Fruit fly (Drosophila melanogaster) whole organism, wandering third instar larva: ENCODE measurements around the gene Met.
A peak's percentile ranks its signal among the peaks of the same experiment; 100 is the strongest.

Experiments used
- Abd-B ChIP-seq: fragments of >200 bp; optimal IDR thresholded peaks from 2 replicates; lab custom pipeline; 2017; ENCODE audit warnings: missing biosample characterization, missing genetic modification characterization
- CG32264 ChIP-seq: fragments of 200-800 bp; sonication (Bioruptor generic); optimal IDR thresholded peaks from 2 replicates; lab custom pipeline; 2016; ENCODE audit warnings: missing biosample characterization, missing genetic modification characterization
- CrebA ChIP-seq: fragments of 200-800 bp; sonication (Bioruptor generic); optimal IDR thresholded peaks from 2 replicates; lab custom pipeline; 2016; ENCODE audit warnings: missing biosample characterization, mild to moderate bottlenecking, missing genetic modification characterization, borderline replicate concordance
- Dfd ChIP-seq: fragments of >200 bp; optimal IDR thresholded peaks from 2 replicates; lab custom pipeline; 2017; ENCODE audit warnings: missing biosample characterization, missing genetic modification characterization
- Dif ChIP-seq: fragments of 200-275, 200-300 bp; sonication (Bioruptor generic); optimal IDR thresholded peaks from 2 replicates; lab custom pipeline; 2018; ENCODE audit warnings: missing biosample characterization, missing genetic modification characterization; ENCODE audit not compliant: partially characterized antibody
- GATAd ChIP-seq: sonication (Bioruptor generic); optimal IDR thresholded peaks from 2 replicates; lab custom pipeline; 2016; ENCODE audit warnings: missing biosample characterization, missing genetic modification characterization
- HLH106 ChIP-seq: fragments of 200-800 bp; optimal IDR thresholded peaks from 3 replicates; lab custom pipeline; 2019; ENCODE audit warnings: missing biosample characterization, mild to moderate bottlenecking, missing genetic modification characterization, moderate library complexity
- Hnf4 ChIP-seq: fragments of 200-800 bp; sonication (Bioruptor generic); optimal IDR thresholded peaks from 2 replicates; lab custom pipeline; 2016; ENCODE audit warnings: missing biosample characterization, mild to moderate bottlenecking, missing genetic modification characterization
- Hr78 ChIP-seq: fragments of >200 bp; optimal IDR thresholded peaks from 2 replicates; lab custom pipeline; 2017; ENCODE audit warnings: missing biosample characterization, missing genetic modification characterization
- Hr83 ChIP-seq: fragments of 200-300 bp; sonication (Bioruptor generic); optimal IDR thresholded peaks from 2 replicates; lab custom pipeline; 2016; ENCODE audit warnings: missing biosample characterization, mild to moderate bottlenecking, missing genetic modification characterization, moderate library complexity; ENCODE audit not compliant: poor library complexity, severe bottlenecking
- Mio ChIP-seq: sonication (Bioruptor generic); optimal IDR thresholded peaks from 2 replicates; lab custom pipeline; 2016; ENCODE audit warnings: missing biosample characterization, missing genetic modification characterization
- OdsH ChIP-seq: fragments of 200-800 bp; sonication (Bioruptor generic); optimal IDR thresholded peaks from 2 replicates; lab custom pipeline; 2016; ENCODE audit warnings: missing biosample characterization, mild to moderate bottlenecking, missing genetic modification characterization
- Rel ChIP-seq, 2 experiments: fragments of 200-800 bp; sonication (Bioruptor generic) in 1 of 2; optimal IDR thresholded peaks; 2 replicates in 1 of 2; 3 replicates in 1 of 2; lab custom pipeline; 2016 to 2019; ENCODE audit warnings: mild to moderate bottlenecking in 2 of 2, missing biosample characterization in 2 of 2, missing genetic modification characterization in 2 of 2, moderate library complexity in 1 of 2
- Vsx2 ChIP-seq: fragments of 200-300, 225-300 bp; sonication (Bioruptor generic); optimal IDR thresholded peaks from 2 replicates; lab custom pipeline; 2018; ENCODE audit warnings: missing biosample characterization, missing genetic modification characterization; ENCODE audit not compliant: partially characterized antibody
- brk ChIP-seq: fragments of 200-800 bp; sonication (Bioruptor generic); optimal IDR thresholded peaks from 2 replicates; lab custom pipeline; 2016; ENCODE audit warnings: missing biosample characterization, mild to moderate bottlenecking, missing genetic modification characterization
- dsf ChIP-seq: sonication (Bioruptor generic); optimal IDR thresholded peaks from 2 replicates; lab custom pipeline; 2016; ENCODE audit warnings: missing biosample characterization, missing genetic modification characterization, borderline replicate concordance
- ey ChIP-seq: fragments of 200-800 bp; sonication (Bioruptor generic); optimal IDR thresholded peaks from 2 replicates; lab custom pipeline; 2016; ENCODE audit warnings: missing biosample characterization, missing genetic modification characterization
- foxo ChIP-seq, 2 experiments: fragments of 200-800 bp; sonication (Bioruptor generic); optimal IDR thresholded peaks; 2 replicates in 1 of 2; 3 replicates in 1 of 2; lab custom pipeline; 2016 to 2017; ENCODE audit warnings: missing biosample characterization in 2 of 2, missing genetic modification characterization in 2 of 2
- fru ChIP-seq: fragments of 200-800 bp; sonication (Bioruptor generic); optimal IDR thresholded peaks from 3 replicates; lab custom pipeline; 2016; ENCODE audit warnings: missing biosample characterization, mild to moderate bottlenecking, missing genetic modification characterization
- jim ChIP-seq: fragments of 175-275, 200-325 bp; sonication (Bioruptor generic); optimal IDR thresholded peaks from 2 replicates; lab custom pipeline; 2016; ENCODE audit warnings: missing biosample characterization, mild to moderate bottlenecking, missing genetic modification characterization
- lola ChIP-seq: fragments of >200 bp; optimal IDR thresholded peaks from 2 replicates; lab custom pipeline; 2017; ENCODE audit warnings: missing biosample characterization, missing genetic modification characterization
- pan ChIP-seq: fragments of >200 bp; optimal IDR thresholded peaks from 2 replicates; lab custom pipeline; 2017
- psq ChIP-seq: fragments of 200-800 bp; sonication (Bioruptor generic); optimal IDR thresholded peaks from 3 replicates; lab custom pipeline; 2017; ENCODE audit warnings: missing biosample characterization, mild to moderate bottlenecking, missing genetic modification characterization, moderate library complexity
- sv ChIP-seq: fragments of 200-800 bp; sonication (Bioruptor generic); optimal IDR thresholded peaks from 3 replicates; lab custom pipeline; 2016; ENCODE audit warnings: missing biosample characterization, missing genetic modification characterization
- tai ChIP-seq: sonication (Bioruptor generic); optimal IDR thresholded peaks from 2 replicates; lab custom pipeline; 2016; ENCODE audit warnings: missing biosample characterization, missing genetic modification characterization
- usp ChIP-seq: fragments of >200 bp; optimal IDR thresholded peaks from 2 replicates; lab custom pipeline; 2017; ENCODE audit warnings: missing biosample characterization, missing genetic modification characterization

Gene Met

DNA sequence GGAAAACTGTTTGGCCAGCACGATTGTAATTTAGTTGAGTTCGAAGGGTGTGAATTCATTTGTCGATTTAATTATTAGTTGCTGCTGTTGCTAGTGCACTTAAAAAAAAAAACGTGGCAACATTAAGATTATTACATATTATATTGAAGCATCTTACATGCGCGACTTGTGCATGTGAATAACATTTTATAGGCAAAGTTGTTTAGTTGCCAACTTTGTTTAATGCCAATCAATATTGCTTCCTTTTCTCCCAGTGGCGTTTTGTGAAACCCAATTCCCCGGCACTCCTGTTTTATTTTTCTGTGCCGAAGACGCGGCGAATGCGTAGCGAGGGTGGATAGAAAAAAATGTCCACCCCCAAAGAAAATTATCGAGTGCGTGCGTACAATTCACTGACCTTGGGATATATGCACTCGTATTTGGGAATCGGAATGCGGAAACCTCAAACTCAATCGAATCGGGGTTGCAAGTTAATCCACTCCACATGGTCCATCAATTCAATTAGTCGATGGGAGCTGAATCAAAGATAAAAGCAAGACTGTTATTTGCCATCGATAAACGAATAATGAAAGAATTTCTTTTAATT is 13.2 kb downstream of the Met start:
- no peak for TF ChIP-seq fru (GFP tag; lab: Kevin White, UChicago)
- no peak for TF ChIP-seq pan (lab: Kevin White, UChicago)
- no peak for TF ChIP-seq psq
- no peak for TF ChIP-seq dsf (GFP tag; lab: Kevin White, UChicago)
- TF ChIP-seq ey, result no peak
- peak; percentile 23 for TF ChIP-seq sv (GFP tag; lab: Kevin White, UChicago)
- TF ChIP-seq Hnf4 (GFP tag; lab: Kevin White, UChicago), result no peak
- no peak for TF ChIP-seq GATAd

DNA sequence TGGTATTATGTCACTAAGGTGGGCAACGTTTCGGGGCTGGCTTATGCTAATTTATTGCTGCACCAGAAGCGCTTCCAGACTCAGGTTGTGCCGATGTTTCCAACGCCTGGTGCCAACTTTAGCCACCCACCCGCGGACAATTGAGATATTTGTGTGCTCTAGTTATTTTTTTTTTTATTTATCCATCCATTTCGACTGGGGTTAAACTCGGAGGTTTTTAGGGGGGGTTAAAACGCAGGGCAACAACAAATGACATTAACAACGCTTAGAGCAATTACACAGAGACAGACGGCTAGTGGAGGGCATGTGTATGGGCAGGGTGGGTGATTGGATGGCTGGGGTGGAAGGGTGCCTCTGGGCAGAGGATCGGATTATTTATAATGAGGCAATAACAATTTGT is 15.8 kb downstream of the Met start:
- TF ChIP-seq pan (lab: Kevin White, UChicago), result no peak
- no peak for TF ChIP-seq Vsx2 (GFP tag; lab: Kevin White, UChicago)
- TF ChIP-seq Hr78, result no peak
- TF ChIP-seq HLH106 (tag; lab: Kevin White, UChicago), result no peak
- no peak for TF ChIP-seq Rel (GFP tag; optimal IDR thresholded peaks at IDR 0.05; lab: Kevin White, UChicago)
- TF ChIP-seq Rel (tag; optimal IDR thresholded peaks at IDR 0.05; lab: Kevin White, UChicago), result no peak
- TF ChIP-seq OdsH (GFP tag; lab: Kevin White, UChicago), result no peak
- no peak for TF ChIP-seq brk
- no peak for TF ChIP-seq jim
- TF ChIP-seq lola (GFP tag; lab: Kevin White, UChicago), result no peak
- no peak for TF ChIP-seq sv (GFP tag; lab: Kevin White, UChicago)
- TF ChIP-seq Mio (GFP tag; lab: Kevin White, UChicago), result no peak

DNA sequence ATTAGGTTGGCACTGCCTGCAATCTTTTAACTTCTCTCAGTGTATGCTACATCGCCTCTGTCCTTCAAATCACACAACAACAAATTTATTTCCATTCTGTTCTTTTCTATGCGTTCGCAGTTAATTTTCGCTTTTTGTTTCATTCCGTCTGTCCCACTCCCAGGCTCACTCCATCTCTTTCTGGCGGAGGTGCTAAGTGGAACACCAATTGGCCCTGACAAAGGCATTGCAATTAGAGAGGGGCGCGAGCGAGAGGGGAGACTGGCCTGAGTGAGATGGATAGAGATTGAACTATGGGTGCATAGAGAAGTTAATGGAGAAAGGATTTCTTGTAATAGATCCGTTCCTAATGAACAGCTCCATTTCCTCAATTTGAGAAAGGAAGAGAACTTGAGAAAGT is 24.6 kb downstream of the Met start:
- no peak for TF ChIP-seq sv (GFP tag; lab: Kevin White, UChicago)
- TF ChIP-seq, all 38 proteins: peak for 0

DNA sequence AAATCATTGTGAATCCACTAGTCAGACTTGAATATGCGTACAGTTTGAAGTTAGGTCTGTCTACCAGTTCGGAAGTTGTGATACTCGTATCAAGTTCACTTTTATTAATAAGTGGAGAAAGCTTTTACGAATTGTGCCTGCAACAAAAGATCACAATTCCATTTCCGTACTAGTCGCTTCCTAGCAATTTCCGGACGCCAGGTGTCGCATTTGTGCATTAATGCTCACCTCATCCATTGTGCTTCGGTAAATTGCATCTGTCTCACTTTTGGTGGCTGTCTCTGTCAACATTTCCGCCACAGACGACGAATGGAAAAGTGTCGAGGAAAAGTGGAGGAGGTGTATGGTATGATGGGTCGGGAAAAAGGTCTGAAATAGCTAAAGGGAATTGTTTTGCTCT is 27.3 kb downstream of the Met start:
- TF ChIP-seq Vsx2 (GFP tag; lab: Kevin White, UChicago), result no peak

DNA sequence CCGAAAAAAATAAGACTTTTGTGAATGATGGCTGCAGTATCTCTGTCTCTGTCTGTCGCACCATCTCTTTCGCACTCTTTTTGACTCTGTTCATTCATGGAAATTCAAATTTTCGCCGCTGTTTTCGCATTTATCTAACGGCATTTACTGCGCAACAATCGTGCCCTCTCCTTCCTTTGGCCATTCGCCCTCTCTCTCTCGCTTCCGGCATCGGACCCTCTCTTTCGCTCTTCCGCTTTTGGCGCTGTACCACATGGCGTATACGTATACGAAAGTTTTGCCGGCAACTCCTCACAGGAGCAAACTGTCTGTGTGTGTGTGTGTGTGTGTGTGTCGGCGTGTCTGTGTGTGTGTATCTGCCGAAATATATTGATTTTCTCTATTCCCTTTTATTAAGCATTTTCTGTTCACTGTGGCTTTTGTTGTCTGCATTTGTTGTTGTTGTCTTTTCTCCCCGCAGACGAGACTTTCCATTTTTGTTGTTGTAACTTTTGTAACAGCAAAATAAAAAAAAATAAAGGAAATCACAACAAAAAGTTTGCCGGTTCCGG is 28.7 kb downstream of the Met start:
- TF ChIP-seq usp (GFP tag; lab: Kevin White, UChicago) (no peak), Dfd (GFP tag; lab: Kevin White, UChicago) (no peak), Abd-B (no peak), tai (GFP tag; lab: Kevin White, UChicago) (no peak), CrebA (GFP tag; lab: Kevin White, UChicago) (no peak), Dif (GFP tag; lab: Kevin White, UChicago) (no peak), psq (no peak), dsf (GFP tag; lab: Kevin White, UChicago) (no peak), sv (GFP tag; lab: Kevin White, UChicago) (no peak)

DNA sequence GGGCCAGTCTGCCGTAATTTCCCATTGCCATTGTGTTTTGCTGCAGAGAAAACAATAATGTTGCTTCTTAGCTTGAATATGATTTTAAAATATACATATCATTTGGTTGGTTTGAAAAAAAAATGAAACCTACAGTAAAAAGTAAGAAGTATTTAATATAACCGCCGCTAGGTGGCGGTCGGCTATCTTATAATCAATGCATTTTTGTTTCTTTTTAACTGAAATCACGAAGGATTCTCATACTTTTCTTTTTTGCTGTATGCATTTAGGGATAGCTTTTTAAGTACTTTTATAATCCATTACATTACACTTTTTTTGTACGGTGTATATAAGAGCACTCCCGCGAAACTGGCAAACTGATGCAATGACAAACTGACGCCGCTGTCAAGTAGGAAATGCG is 35.5 kb downstream of the Met start:
- TF ChIP-seq Mio (GFP tag; lab: Kevin White, UChicago) (no peak), HLH106 (tag; lab: Kevin White, UChicago) (no peak), Hr78 (no peak), psq (no peak), dsf (GFP tag; lab: Kevin White, UChicago) (no peak), CG32264 (GFP tag; lab: Kevin White, UChicago) (no peak), Abd-B (no peak), Hr83 (GFP tag; lab: Kevin White, UChicago) (no peak)

DNA sequence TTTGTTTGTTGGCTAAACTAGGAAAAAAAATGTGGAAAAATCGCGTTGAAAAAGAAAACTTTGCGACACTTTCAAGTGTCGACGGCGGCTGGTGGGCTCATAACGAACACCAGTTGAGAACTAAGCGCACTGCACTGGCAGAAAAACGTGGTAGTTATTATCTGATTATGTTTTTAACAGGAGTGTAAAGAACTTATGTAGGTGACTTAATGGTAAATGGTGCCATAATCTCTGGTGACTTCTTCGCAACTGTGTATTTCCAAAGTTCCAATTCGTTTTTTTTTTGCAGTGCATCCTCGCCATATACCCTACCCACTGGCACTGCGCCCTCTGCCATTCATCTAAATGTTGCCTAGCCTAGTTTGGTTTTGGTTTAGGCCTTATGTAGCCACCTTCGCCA is 37.1 kb downstream of the Met start:
- TF ChIP-seq GATAd (no peak), foxo (GFP tag; optimal IDR thresholded peaks at IDR 0.05; lab: Kevin White, UChicago) (no peak), ey (no peak)
